Worm (Caenorhabditis elegans): Measurements from ENCODE around the gene ttyh-1.

ce11 chrX:11323225-11323624, 45.3 kb upstream of the ttyh-1 start:
- no peak for TF ChIP-seq fkh-10 (GFP tag; optimal IDR thresholded peaks at IDR 0.05)
- TF ChIP-seq nhr-237 (tag; optimal IDR thresholded peaks at IDR 0.05), result no peak
- no peak for TF ChIP-seq pqm-1 (tag; optimal IDR thresholded peaks at IDR 0.05)
- no peak for TF ChIP-seq zag-1 (tag; optimal IDR thresholded peaks at IDR 0.05)
- no peak for TF ChIP-seq lin-14 (GFP tag; optimal IDR thresholded peaks at IDR 0.05)
- no peak for TF ChIP-seq unc-62 (GFP tag; optimal IDR thresholded peaks at IDR 0.05)
- no peak for TF ChIP-seq ztf-11 (tag; optimal IDR thresholded peaks at IDR 0.05)
- TF ChIP-seq nhr-71 (tag; optimal IDR thresholded peaks at IDR 0.05), result no peak
- TF ChIP-seq efl-3 (GFP tag; optimal IDR thresholded peaks at IDR 0.05), result no peak
- no peak for TF ChIP-seq mdl-1 (tag; optimal IDR thresholded peaks at IDR 0.05)
- no peak for TF ChIP-seq lin-39 (tag; optimal IDR thresholded peaks at IDR 0.05)
- no peak for TF ChIP-seq lin-35 (GFP tag; optimal IDR thresholded peaks at IDR 0.05)
- no peak for TF ChIP-seq grh-1 (GFP tag; IDR thresholded peaks at IDR 0.05)

All from whole organism, L1 larva.